Fruit fly (Drosophila melanogaster) whole organism, embryonic: ENCODE results near the gene CG34244.

Source experiments
- CG14441 ChIP-seq: fragments of 200-800 bp; sonication (Bioruptor generic); IDR thresholded peaks from 2 replicates; pipeline ENCODE4 v1.3.6; 2022; ENCODE audit warnings: missing biosample characterization, missing genetic modification characterization
- CG14667 ChIP-seq: fragments of 200-800 bp; sonication (Bioruptor generic); IDR thresholded peaks from 2 replicates; pipeline ENCODE4 v1.3.6; 2022; ENCODE audit warnings: missing biosample characterization, missing genetic modification characterization
- CG14860 ChIP-seq: fragments of 200-800 bp; sonication (Bioruptor generic); IDR thresholded peaks from 3 replicates; pipeline ENCODE4 v1.3.6; 2022; ENCODE audit warnings: missing biosample characterization, missing genetic modification characterization; ENCODE audit not compliant: partially characterized antibody
- CG15514 ChIP-seq: fragments of 200-800 bp; sonication (Bioruptor generic); optimal IDR thresholded peaks from 3 replicates; lab custom pipeline; 2017; ENCODE audit warnings: missing biosample characterization, missing genetic modification characterization, mild to moderate bottlenecking, moderate library complexity, missing genetic modification reagents
- CG18599 ChIP-seq: fragments of 200-800 bp; sonication (Bioruptor generic); optimal IDR thresholded peaks from 3 replicates; lab custom pipeline; 2017; ENCODE audit warnings: missing biosample characterization, missing genetic modification characterization, mild to moderate bottlenecking, moderate library complexity, missing genetic modification reagents
- CG34376 ChIP-seq: fragments of 200-800 bp; sonication (Bioruptor generic); optimal IDR thresholded peaks from 2 replicates; lab custom pipeline; 2018; ENCODE audit warnings: missing biosample characterization, mild to moderate bottlenecking, missing genetic modification characterization
- CG4424 ChIP-seq: fragments of 200-800 bp; sonication (Bioruptor generic); optimal IDR thresholded peaks from 3 replicates; lab custom pipeline; 2016; ENCODE audit warnings: missing biosample characterization, missing genetic modification characterization
- CG6765 ChIP-seq: fragments of 200-800 bp; sonication (Bioruptor generic); optimal IDR thresholded peaks from 3 replicates; lab custom pipeline; 2017; ENCODE audit warnings: missing biosample characterization, mild to moderate bottlenecking, missing genetic modification characterization
- Ets97D ChIP-seq: fragments of 200-800 bp; sonication (Bioruptor generic); optimal IDR thresholded peaks from 3 replicates; lab custom pipeline; 2016; ENCODE audit warnings: missing biosample characterization, missing genetic modification characterization
- nerfin-2 ChIP-seq: fragments of 200-800 bp; sonication (Bioruptor generic); IDR thresholded peaks from 2 replicates; pipeline ENCODE4 v1.3.6; 2022; ENCODE audit warnings: missing biosample characterization, missing genetic modification characterization; ENCODE audit not compliant: partially characterized antibody
- sna ChIP-seq: fragments of 200-800 bp; sonication (Bioruptor generic); IDR thresholded peaks from 2 replicates; pipeline ENCODE4 v1.3.6; 2022; ENCODE audit warnings: missing biosample characterization, missing genetic modification characterization; ENCODE audit not compliant: partially characterized antibody

DNA sequence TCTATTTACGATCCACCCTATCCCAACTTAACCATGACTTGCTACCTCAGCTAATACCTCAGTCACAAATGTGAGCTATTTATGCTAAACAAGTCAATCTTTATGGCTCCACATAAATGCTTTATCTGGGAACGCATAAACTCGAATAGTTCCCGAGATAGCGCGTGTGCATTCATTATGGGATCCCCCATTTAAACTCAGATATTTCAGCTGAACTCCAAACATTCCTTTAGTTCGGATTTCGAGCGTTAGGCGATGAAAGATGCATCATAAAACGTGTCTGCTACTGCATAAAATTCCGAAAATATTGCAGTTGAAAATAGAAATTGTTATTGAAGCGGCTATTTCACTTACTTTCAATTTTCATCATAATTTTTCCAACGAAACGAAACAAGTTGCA lies 12.3 kb downstream of the CG34244 start:
- TF ChIP-seq CG34376 (GFP tag; lab: Kevin White, UChicago) (no peak), CG14441 (no peak), CG4424 (GFP tag; lab: Kevin White, UChicago) (no peak), CG15514 (GFP tag; lab: Kevin White, UChicago) (no peak), CG6765 (no peak), CG18599 (GFP tag; lab: Kevin White, UChicago) (no peak), nerfin-2 (GFP tag; lab: Robert Waterston, UW) (no peak), CG14860 (GFP tag; lab: Robert Waterston, UW) (no peak), sna (GFP tag; lab: Robert Waterston, UW) (no peak), CG14667 (GFP tag; lab: Robert Waterston, UW) (no peak), Ets97D (GFP tag; lab: Kevin White, UChicago) (no peak)
